Worm (Caenorhabditis elegans): ENCODE measurements around the gene Y58A7A.2.

The Y58A7A.2 gene

DNA sequence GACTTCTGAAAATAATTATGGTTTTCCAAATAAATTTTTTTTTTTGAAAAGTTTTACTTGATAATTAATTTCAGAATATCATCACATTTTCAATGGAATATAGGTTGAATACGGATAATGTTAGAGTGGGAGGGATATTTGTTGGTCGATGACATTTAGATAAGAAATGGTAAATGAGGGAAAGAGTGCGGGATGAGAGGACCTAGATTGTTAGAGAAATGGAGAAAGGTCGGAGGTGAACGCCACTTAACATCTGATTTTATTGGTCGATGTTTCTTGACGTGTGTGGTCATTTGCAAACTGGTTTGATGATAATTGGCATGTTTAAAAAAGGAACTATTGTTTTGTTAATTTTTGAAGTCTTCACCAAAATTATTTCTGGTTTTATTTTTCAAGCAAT is 33.5 kb downstream of the Y58A7A.2 start:
- TF ChIP-seq lin-39 (tag; optimal IDR thresholded peaks at IDR 0.05): no peak
- TF ChIP-seq sma-9 (GFP tag; optimal IDR thresholded peaks at IDR 0.05): no peak
- TF ChIP-seq sma-9 (tag; optimal IDR thresholded peaks at IDR 0.05): no peak
- TF ChIP-seq nhr-237 (tag; optimal IDR thresholded peaks at IDR 0.05): no peak
- no peak for TF ChIP-seq gmeb-1 (tag; optimal IDR thresholded peaks at IDR 0.05)
- TF ChIP-seq nhr-25 (tag; optimal IDR thresholded peaks at IDR 0.05): peak; percentile 27

DNA sequence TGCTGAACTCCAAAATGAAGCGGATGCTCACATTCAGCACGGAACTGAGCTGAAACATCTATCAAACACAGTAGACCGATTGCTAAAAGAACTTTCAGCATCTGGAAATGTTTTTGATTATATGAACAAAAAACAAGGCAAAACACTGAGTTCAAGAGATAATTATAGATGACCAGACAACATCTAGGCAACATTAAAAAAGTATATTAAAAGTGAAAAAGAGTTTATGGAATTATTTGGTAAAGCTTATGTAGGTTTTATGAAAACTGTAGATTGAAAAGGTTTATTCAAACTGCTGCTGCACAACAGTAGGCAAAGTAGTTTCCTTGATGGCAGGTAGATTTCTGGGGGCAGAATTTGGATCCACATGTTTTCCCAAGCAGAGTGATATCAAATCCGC is 35.6 kb downstream of the Y58A7A.2 start, which contains the start of gene K11D12.7:
Gene K11D12.7 (minus strand): TSS at position 101 of the 400 bp plus-strand sequence.
- TF ChIP-seq ceh-16 (tag; optimal IDR thresholded peaks at IDR 0.05) (no peak), Y55F3AM.14 (GFP tag; optimal IDR thresholded peaks at IDR 0.05) (no peak), unc-39 (tag; optimal IDR thresholded peaks at IDR 0.05) (no peak), nhr-25 (tag; optimal IDR thresholded peaks at IDR 0.05) (no peak), ztf-1 (GFP tag; conservative IDR thresholded peaks at IDR 0.05) (no peak), sma-3 (GFP tag; optimal IDR thresholded peaks at IDR 0.05) (no peak), peb-1 (tag; optimal IDR thresholded peaks at IDR 0.05) (no peak), snpc-4 (tag; optimal IDR thresholded peaks at IDR 0.05) (no peak), unc-62 (GFP tag; optimal IDR thresholded peaks at IDR 0.05) (no peak), nhr-237 (tag; optimal IDR thresholded peaks at IDR 0.05) (no peak), gmeb-1 (tag; optimal IDR thresholded peaks at IDR 0.05) (no peak), nhr-11 (tag; optimal IDR thresholded peaks at IDR 0.05) (no peak)

DNA sequence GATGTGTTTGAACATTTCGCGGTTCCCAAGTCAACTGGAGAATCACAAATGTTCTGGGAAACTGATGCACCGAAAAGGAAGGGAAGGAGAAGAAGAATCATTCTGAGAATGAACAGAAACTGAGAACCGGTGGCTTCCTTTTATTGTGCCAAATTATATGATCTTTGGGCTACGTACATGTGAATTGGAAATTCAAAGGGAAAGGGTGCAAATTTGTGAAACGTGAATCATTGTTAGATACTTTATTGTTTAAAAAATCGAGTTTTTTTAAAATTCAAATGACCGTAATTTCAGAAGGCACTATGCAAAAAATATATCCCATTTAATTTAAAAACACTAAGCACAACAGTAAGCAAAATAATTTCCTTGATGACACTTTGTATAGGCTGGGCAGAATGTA is 36.9 kb downstream of the Y58A7A.2 start, which contains the start of gene K11D12.6:
Gene K11D12.6 (minus strand): TSS at position 101 of the 400 bp plus-strand sequence.
- no peak for TF ChIP-seq mdl-1 (tag; optimal IDR thresholded peaks at IDR 0.05)
- no peak for TF ChIP-seq lin-39 (tag; optimal IDR thresholded peaks at IDR 0.05)
- no peak for TF ChIP-seq ztf-11 (tag; optimal IDR thresholded peaks at IDR 0.05)
- TF ChIP-seq nhr-6 (tag; optimal IDR thresholded peaks at IDR 0.05): no peak
- no peak for TF ChIP-seq unc-62 (GFP tag; optimal IDR thresholded peaks at IDR 0.05)
- no peak for TF ChIP-seq mbf-1 (tag; optimal IDR thresholded peaks at IDR 0.05)

DNA sequence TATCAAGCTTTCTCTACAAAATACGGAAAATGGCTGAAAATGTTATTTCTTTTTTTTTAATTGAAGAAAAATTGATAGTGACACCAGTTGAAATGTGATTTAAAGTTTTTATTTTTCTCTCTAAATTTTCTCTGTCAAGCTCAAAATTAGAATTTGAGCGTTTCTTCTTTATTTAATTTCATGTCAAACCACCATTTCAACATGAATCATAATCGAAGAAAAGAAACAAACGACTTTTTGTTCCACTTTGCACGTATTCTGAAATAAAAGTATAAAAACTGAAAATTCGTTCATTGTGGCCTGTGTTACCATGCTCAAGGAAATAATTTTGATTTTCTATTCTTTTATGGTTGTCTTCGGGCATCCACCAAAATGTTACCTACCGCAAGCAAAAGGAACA is 38.9 kb downstream of the Y58A7A.2 start, which contains the start of gene K11D12.13:
Gene K11D12.13 (plus strand): TSS at position 301 of the 400 bp plus-strand sequence.
- TF ChIP-seq lsy-2 (tag; optimal IDR thresholded peaks at IDR 0.05) (no peak), nhr-6 (tag; optimal IDR thresholded peaks at IDR 0.05) (no peak), elt-1 (tag; optimal IDR thresholded peaks at IDR 0.05) (no peak), nhr-25 (tag; optimal IDR thresholded peaks at IDR 0.05) (no peak), ceh-16 (tag; optimal IDR thresholded peaks at IDR 0.05) (no peak), snpc-4 (tag; optimal IDR thresholded peaks at IDR 0.05) (no peak), ztf-4 (tag; optimal IDR thresholded peaks at IDR 0.05) (no peak)

DNA sequence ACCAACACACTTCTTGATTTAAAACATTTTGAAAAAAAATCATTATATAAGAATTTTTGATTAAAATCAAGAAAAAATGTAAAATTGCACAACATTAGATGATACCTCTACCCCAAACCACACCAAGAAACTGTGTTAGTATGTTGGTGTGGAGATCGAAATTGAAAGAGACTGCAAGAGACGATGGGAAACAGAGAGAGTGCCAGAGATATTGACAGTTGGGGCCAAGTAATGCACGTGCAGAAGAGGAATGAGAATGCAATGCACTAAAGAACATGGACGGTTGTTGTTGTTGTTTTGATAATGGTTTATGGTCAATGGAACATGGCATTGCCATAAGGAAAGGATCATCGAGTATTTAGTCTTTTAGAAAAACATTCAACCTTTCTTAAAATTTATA is 39.8 kb downstream of the Y58A7A.2 start:
- peak; percentile 66 for TF ChIP-seq sma-9 (GFP tag; optimal IDR thresholded peaks at IDR 0.05)
- TF ChIP-seq sma-9 (tag; optimal IDR thresholded peaks at IDR 0.05): no peak
- no peak for TF ChIP-seq zag-1 (tag; optimal IDR thresholded peaks at IDR 0.05)
- peak; percentile 72 for TF ChIP-seq nhr-129 (tag; optimal IDR thresholded peaks at IDR 0.05)
- TF ChIP-seq blmp-1 (tag; optimal IDR thresholded peaks at IDR 0.05; ENCODE audit: insufficient read depth): no peak
- peak; percentile 24 for TF ChIP-seq fos-1 (tag; optimal IDR thresholded peaks at IDR 0.05)
- peak; percentile 13 for TF ChIP-seq crh-2 (tag; optimal IDR thresholded peaks at IDR 0.05)
- peak; percentile 15 for TF ChIP-seq F13H6.1 (tag; optimal IDR thresholded peaks at IDR 0.05)
- TF ChIP-seq nhr-10 (tag; optimal IDR thresholded peaks at IDR 0.05): no peak
- TF ChIP-seq mdl-1 (tag; optimal IDR thresholded peaks at IDR 0.05): peak; percentile 53 to 62

DNA sequence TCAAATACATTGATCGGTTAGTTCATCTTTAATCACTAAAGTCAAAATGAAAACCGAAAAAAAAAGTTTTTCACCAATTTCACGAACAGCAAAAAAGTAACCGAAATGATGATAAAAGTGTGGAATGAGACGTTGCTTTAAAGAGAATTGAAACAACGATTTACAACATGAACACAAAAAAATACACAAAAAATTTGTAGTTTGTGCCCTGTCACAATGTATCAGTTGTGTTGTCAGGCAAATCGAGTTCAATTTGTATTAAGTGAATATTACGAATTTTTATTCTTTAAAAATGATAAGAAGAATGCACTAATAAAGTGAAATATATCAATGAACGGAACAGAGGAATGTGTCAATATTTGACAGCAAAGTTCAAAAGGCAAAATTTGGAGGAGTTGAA is 40.2 kb downstream of the Y58A7A.2 start:
- no peak for TF ChIP-seq unc-55 (GFP tag; optimal IDR thresholded peaks at IDR 0.05)
- no peak for TF ChIP-seq ceh-82 (tag; optimal IDR thresholded peaks at IDR 0.05)
- TF ChIP-seq nhr-25 (tag; optimal IDR thresholded peaks at IDR 0.05): no peak
- no peak for TF ChIP-seq ceh-16 (tag; optimal IDR thresholded peaks at IDR 0.05)
- no peak for TF ChIP-seq egl-27 (tag; optimal IDR thresholded peaks at IDR 0.05)
- no peak for TF ChIP-seq sma-9 (GFP tag; optimal IDR thresholded peaks at IDR 0.05)
- TF ChIP-seq sma-9 (tag; optimal IDR thresholded peaks at IDR 0.05): no peak
- TF ChIP-seq blmp-1 (tag; optimal IDR thresholded peaks at IDR 0.05; ENCODE audit: insufficient read depth): no peak
- TF ChIP-seq F13H6.1 (tag; optimal IDR thresholded peaks at IDR 0.05): no peak
- no peak for TF ChIP-seq alr-1 (tag; optimal IDR thresholded peaks at IDR 0.05)
- no peak for TF ChIP-seq R02D3.7 (tag; optimal IDR thresholded peaks at IDR 0.05)
- no peak for TF ChIP-seq elt-1 (tag; optimal IDR thresholded peaks at IDR 0.05)
- no peak for TF ChIP-seq ztf-11 (tag; optimal IDR thresholded peaks at IDR 0.05)
- TF ChIP-seq peb-1 (tag; optimal IDR thresholded peaks at IDR 0.05): no peak
- TF ChIP-seq ZK546.5 (tag; optimal IDR thresholded peaks at IDR 0.05): no peak
- TF ChIP-seq nhr-23 (tag; optimal IDR thresholded peaks at IDR 0.05): no peak
- no peak for TF ChIP-seq nhr-10 (tag; optimal IDR thresholded peaks at IDR 0.05)
- no peak for TF ChIP-seq snpc-4 (tag; optimal IDR thresholded peaks at IDR 0.05)
